Worm (Caenorhabditis elegans): ENCODE measurements around the gene Y75B8A.6.
A peak's percentile ranks its signal among the peaks of the same experiment; 100 is the strongest.

Y75B8A.6 gene

ce11 chrIII:12164414-12164813 lies 34.3 kb upstream of the Y75B8A.6 start:
- TF ChIP-seq nfyb-1 (GFP tag; IDR thresholded peaks at IDR 0.05), result peak; percentile 51; the same call in 1 of the 2 replicates
- no peak for TF ChIP-seq Y79H2A.3 (GFP tag; conservative IDR thresholded peaks at IDR 0.05)

DNA sequence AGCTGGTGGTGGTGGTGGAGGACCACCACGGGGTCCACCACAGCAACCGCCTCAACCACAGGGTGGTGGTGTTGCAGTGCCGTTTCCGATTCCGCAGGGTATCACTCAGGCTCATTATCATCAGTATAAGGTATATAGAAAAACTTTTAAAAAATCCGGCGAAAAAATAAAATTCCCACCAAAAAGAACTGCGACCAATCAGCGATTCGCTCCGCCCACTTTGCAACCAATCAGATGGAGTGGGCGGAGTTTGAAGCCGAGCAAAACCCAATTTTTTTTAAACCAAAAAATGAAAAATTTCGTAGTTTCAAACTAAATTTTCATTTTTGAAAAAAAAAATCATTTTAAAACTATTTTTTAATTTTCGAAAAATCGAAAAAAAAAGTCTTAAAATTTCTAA lies 30.8 kb upstream of the Y75B8A.6 start:
- TF ChIP-seq die-1 (tag; optimal IDR thresholded peaks at IDR 0.05) (no peak), F33H1.4 (GFP tag; IDR thresholded peaks at IDR 0.05) (no peak), ceh-79 (tag; optimal IDR thresholded peaks at IDR 0.05) (no peak), dpff-1 (tag; optimal IDR thresholded peaks at IDR 0.05) (no peak), aptf-2 (GFP tag; conservative IDR thresholded peaks at IDR 0.05) (no peak), zfh-2 (GFP tag; conservative IDR thresholded peaks at IDR 0.05) (0 out of 2 replicates have a peak, but pooled peaks have one; percentile 40), dpl-1 (GFP tag; optimal IDR thresholded peaks at IDR 0.05) (no peak), lsy-27 (tag; optimal IDR thresholded peaks at IDR 0.05; ENCODE audit: borderline replicate concordance, insufficient read depth) (no peak), Y95B8A.8 (GFP tag; IDR thresholded peaks at IDR 0.05) (0 out of 2 replicates have a peak, but pooled peaks have one; percentile 26), unc-130 (GFP tag; optimal IDR thresholded peaks at IDR 0.05) (no peak), ztf-6 (GFP tag; IDR thresholded peaks at IDR 0.05) (no peak), nfya-2 (GFP tag; IDR thresholded peaks at IDR 0.05) (0 out of 2 replicates have a peak, but pooled peaks have one; percentile 54), pbrm-1 (GFP tag; IDR thresholded peaks at IDR 0.05) (no peak), mxl-1 (tag; optimal IDR thresholded peaks at IDR 0.05) (no peak), dox-1 (GFP tag; IDR thresholded peaks at IDR 0.05) (no peak), madf-6 (GFP tag; IDR thresholded peaks at IDR 0.05) (no peak), tbp1 (GFP tag; optimal IDR thresholded peaks at IDR 0.05) (no peak), nfyb-1 (GFP tag; IDR thresholded peaks at IDR 0.05) (0 out of 2 replicates have a peak, but pooled peaks have one; percentile 21), cebp-2 (GFP tag; IDR thresholded peaks at IDR 0.05) (no peak), ztf-28 (GFP tag; IDR thresholded peaks at IDR 0.05) (no peak), ztf-18 (tag; optimal IDR thresholded peaks at IDR 0.05) (no peak), athp-1 (tag; optimal IDR thresholded peaks at IDR 0.05) (no peak)

DNA sequence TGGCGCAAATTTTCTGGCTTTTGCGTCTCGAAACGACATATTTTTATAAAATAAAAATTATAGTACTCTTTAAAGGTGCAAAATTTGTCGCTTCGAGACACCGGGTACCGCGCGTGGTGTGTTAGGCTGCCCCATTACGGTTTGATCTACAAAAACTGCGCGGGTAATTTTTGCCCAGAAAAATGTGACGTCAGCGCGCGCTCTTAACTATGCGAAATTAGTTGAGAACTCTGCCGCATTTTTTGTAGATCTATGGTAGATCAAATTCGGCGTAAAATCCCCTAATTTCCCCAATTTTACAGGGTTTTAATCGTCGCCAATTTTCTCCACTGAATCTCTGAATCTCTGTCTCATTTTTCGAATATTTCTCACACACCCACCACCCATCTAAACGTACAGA lies 30.3 kb upstream of the Y75B8A.6 start, which contains the start of gene Y75B8A.8:
Gene Y75B8A.8, plus strand, starts transcription at position 301 of the 400 bp plus-strand sequence.
- TF ChIP-seq egl-18 (GFP tag; IDR thresholded peaks at IDR 0.05) (no peak), K12H6.12 (tag; optimal IDR thresholded peaks at IDR 0.05) (no peak), ets-4 (GFP tag; optimal IDR thresholded peaks at IDR 0.05) (no peak), lag-1 (GFP tag; IDR thresholded peaks at IDR 0.05) (no peak), tbp1 (GFP tag; optimal IDR thresholded peaks at IDR 0.05) (no peak), Y79H2A.3 (GFP tag; conservative IDR thresholded peaks at IDR 0.05) (no peak), pbrm-1 (GFP tag; IDR thresholded peaks at IDR 0.05) (no peak), snpc-1.3 (tag; optimal IDR thresholded peaks at IDR 0.05; ENCODE audit: insufficient read depth) (no peak), madf-6 (GFP tag; IDR thresholded peaks at IDR 0.05) (peak; percentile 67; the same call in 1 of the 2 replicates), atf-7 (tag; optimal IDR thresholded peaks at IDR 0.05) (no peak), nfyb-1 (GFP tag; IDR thresholded peaks at IDR 0.05) (no peak), madf-8 (GFP tag; conservative IDR thresholded peaks at IDR 0.05) (0 out of 2 replicates have a peak, but pooled peaks have one; percentile 17), F57A8.1 (GFP tag; optimal IDR thresholded peaks at IDR 0.05) (no peak), B0336.3 (GFP tag; IDR thresholded peaks at IDR 0.05) (peak; percentile 26; the same call in 1 of the 2 replicates), C06A6.2 (GFP tag; conservative IDR thresholded peaks at IDR 0.05) (no peak), xnd-1 (tag; optimal IDR thresholded peaks at IDR 0.05) (peak; percentile 23), hlh-26 (GFP tag; conservative IDR thresholded peaks at IDR 0.05) (no peak), zfh-2 (GFP tag; conservative IDR thresholded peaks at IDR 0.05) (no peak), efl-1 (GFP tag; optimal IDR thresholded peaks at IDR 0.05) (peak; percentile 25)
